Worm (Caenorhabditis elegans) whole organism, L4/young adult: ENCODE measurements around the gene fbxb-51.
"Not testable (repeated sequence)": the region's sequence is repeated elsewhere in the genome, so short reads cannot be mapped to it uniquely, and the experiment has no call there.

Experiments
- dao-5 ChIP-seq: sonication (generic microtip); optimal IDR thresholded peaks from 2 replicates; lab custom pipeline; 2016; ENCODE audit warnings: missing genotype, missing genetic modification characterization, moderate library complexity, missing compliant biosample characterization
- him-1 ChIP-seq: sonication (generic microtip); optimal IDR thresholded peaks from 2 replicates; lab custom pipeline; 2016; ENCODE audit warnings: missing genotype, missing genetic modification reagents, missing genetic modification characterization, missing compliant biosample characterization

- TF ChIP-seq him-1, dao-5 (tag; lab: Kevin White, UChicago): not testable (repeated sequence)
Observed at ce11 chrII:1540628-1541027, 9.9 kb upstream of the fbxb-51 start, which contains the start of gene poml-4.
